Worm (Caenorhabditis elegans) whole organism, L1 larva: ENCODE results near the gene F35A5.1.
A peak's percentile ranks its signal among the peaks of the same experiment; 100 is the strongest.

ENCODE experiments used
- C16A3.4 ChIP-seq: fragments of 150-350 bp; optimal IDR thresholded peaks from 2 replicates; lab custom pipeline; 2014; ENCODE audit warnings: missing biosample characterization, missing genetic modification characterization
- C34B4.2 ChIP-seq: sonication (generic microtip); optimal IDR thresholded peaks from 2 replicates; lab custom pipeline; 2017; ENCODE audit warnings: mild to moderate bottlenecking, missing genetic modification characterization, missing compliant biosample characterization
- ceh-82 ChIP-seq, 3 experiments: fragments of 150-350 bp in 1 of 3; sonication (generic microtip) in 2 of 3; optimal IDR thresholded peaks; 2 replicates each; lab custom pipeline; 2014 to 2017; ENCODE audit warnings: missing biosample characterization in 3 of 3, missing genetic modification characterization in 3 of 3
- ceh-90 ChIP-seq: sonication (generic microtip); optimal IDR thresholded peaks from 2 replicates; lab custom pipeline; 2016; ENCODE audit warnings: missing genetic modification characterization, missing compliant biosample characterization
- dpl-1 ChIP-seq, 3 experiments: fragments of 150-350 bp in 2 of 3; sonication (generic microtip) in 1 of 3; optimal IDR thresholded peaks; 2 replicates each; lab custom pipeline; 2014 to 2017; ENCODE audit warnings: missing biosample characterization in 3 of 3, missing genetic modification characterization in 3 of 3, missing genetic modification reagents in 3 of 3
- dsc-1 ChIP-seq: sonication (generic microtip); optimal IDR thresholded peaks from 2 replicates; lab custom pipeline; 2016; ENCODE audit warnings: mild to moderate bottlenecking, missing genetic modification characterization, missing compliant biosample characterization
- efl-1 ChIP-seq, 4 experiments: fragments of 150-350 bp; optimal IDR thresholded peaks in 3 of 4; peaks in 1 of 4; 1 replicate in 1 of 4; 2 replicates in 3 of 4; lab custom pipeline; 2014; ENCODE audit warnings: missing biosample characterization in 2 of 4, missing genetic modification characterization in 2 of 4, missing genetic modification reagents in 2 of 4
- efl-3 ChIP-seq: fragments of 200-800 bp; sonication (Bioruptor generic); optimal IDR thresholded peaks from 2 replicates; lab custom pipeline; 2018; ENCODE audit warnings: mild to moderate bottlenecking, missing genetic modification characterization, missing compliant biosample characterization
- egl-13 ChIP-seq: sonication (generic microtip); optimal IDR thresholded peaks from 2 replicates; lab custom pipeline; 2016; ENCODE audit warnings: missing genotype, missing genetic modification reagents, missing genetic modification characterization, missing compliant biosample characterization
- fkh-10 ChIP-seq: sonication (generic microtip); optimal IDR thresholded peaks from 2 replicates; lab custom pipeline; 2017; ENCODE audit warnings: missing biosample characterization, missing genetic modification reagents, missing genetic modification characterization
- jun-1 ChIP-seq: fragments of 150-350 bp; optimal IDR thresholded peaks from 2 replicates; lab custom pipeline; 2014; ENCODE audit warnings: missing biosample characterization, missing genetic modification reagents, missing genetic modification characterization
- lin-14 ChIP-seq: fragments of 200-800 bp; sonication (Bioruptor generic); optimal IDR thresholded peaks from 2 replicates; lab custom pipeline; 2018; ENCODE audit warnings: mild to moderate bottlenecking, missing genetic modification characterization, moderate library complexity, missing compliant biosample characterization
- lin-15B ChIP-seq: fragments of 150-350 bp; sonication (generic microtip); optimal IDR thresholded peaks from 3 replicates; lab custom pipeline; 2014; ENCODE audit warnings: missing biosample characterization, missing genetic modification characterization
- lin-39 ChIP-seq: fragments of 150-350 bp; optimal IDR thresholded peaks from 2 replicates; lab custom pipeline; 2014; ENCODE audit warnings: missing biosample characterization, missing genetic modification reagents, missing genetic modification characterization
- lir-3 ChIP-seq: sonication (generic microtip); optimal IDR thresholded peaks from 2 replicates; lab custom pipeline; 2016; ENCODE audit warnings: mild to moderate bottlenecking, missing genetic modification characterization, moderate library complexity, missing compliant biosample characterization; ENCODE audit not compliant: poor library complexity
- mab-9 ChIP-seq: fragments of 200-800 bp; sonication (Bioruptor generic); IDR thresholded peaks from 2 replicates; pipeline ENCODE4 v1.3.6; 2022; ENCODE audit warnings: missing genetic modification reagents, missing genetic modification characterization, missing compliant biosample characterization
- mep-1 ChIP-seq: fragments of 150-350 bp; optimal IDR thresholded peaks from 2 replicates; lab custom pipeline; 2014; ENCODE audit warnings: missing biosample characterization, missing genetic modification characterization
- nhr-237 ChIP-seq: fragments of 150-350 bp; optimal IDR thresholded peaks from 2 replicates; lab custom pipeline; 2014; ENCODE audit warnings: missing biosample characterization, missing genetic modification characterization
- nhr-28 ChIP-seq: fragments of 150-350 bp; optimal IDR thresholded peaks from 2 replicates; lab custom pipeline; 2014; ENCODE audit warnings: missing biosample characterization, missing genetic modification characterization
- nhr-47 ChIP-seq: sonication (generic microtip); optimal IDR thresholded peaks from 2 replicates; lab custom pipeline; 2016; ENCODE audit warnings: mild to moderate bottlenecking, missing genetic modification characterization, moderate library complexity, missing compliant biosample characterization
- nhr-77 ChIP-seq: fragments of 150-350 bp; optimal IDR thresholded peaks from 2 replicates; lab custom pipeline; 2014; ENCODE audit warnings: missing biosample characterization, missing genetic modification characterization
- nhr-84 ChIP-seq: sonication (generic microtip); optimal IDR thresholded peaks from 2 replicates; lab custom pipeline; 2017; ENCODE audit warnings: missing biosample characterization, missing genetic modification characterization
- nhr-85 ChIP-seq: sonication (generic microtip); peaks from one replicate; lab custom pipeline; 2016; ENCODE audit warnings: missing genetic modification characterization, inconsistent platforms, missing compliant biosample characterization
- nhr-90 ChIP-seq: sonication (generic microtip); optimal IDR thresholded peaks from 2 replicates; lab custom pipeline; 2016; ENCODE audit warnings: mild to moderate bottlenecking, missing genetic modification characterization, missing compliant biosample characterization; ENCODE audit not compliant: poor library complexity
- pqm-1 ChIP-seq: sonication (generic microtip); optimal IDR thresholded peaks from 3 replicates; lab custom pipeline; 2017; ENCODE audit warnings: missing biosample characterization, missing genetic modification characterization
- rnt-1 ChIP-seq: sonication (generic microtip); optimal IDR thresholded peaks from 2 replicates; lab custom pipeline; 2016; ENCODE audit warnings: mild to moderate bottlenecking, missing genetic modification characterization, moderate library complexity, missing compliant biosample characterization
- snpc-4 ChIP-seq: fragments of 150-350 bp; optimal IDR thresholded peaks from 2 replicates; lab custom pipeline; 2014; ENCODE audit warnings: missing biosample characterization, missing genetic modification characterization
- snu-23 ChIP-seq: sonication (generic microtip); optimal IDR thresholded peaks from 2 replicates; lab custom pipeline; 2016; ENCODE audit warnings: missing genetic modification characterization, missing compliant biosample characterization
- sox-4 ChIP-seq: sonication (generic microtip); optimal IDR thresholded peaks from 2 replicates; lab custom pipeline; 2016; ENCODE audit warnings: missing genetic modification characterization, missing compliant biosample characterization
- sup-37 ChIP-seq: fragments of 200-800 bp; sonication (Bioruptor generic); optimal IDR thresholded peaks from 2 replicates; lab custom pipeline; 2018; ENCODE audit warnings: mild to moderate bottlenecking, missing genetic modification characterization, missing compliant biosample characterization
- swsn-7 ChIP-seq: sonication (generic microtip); optimal IDR thresholded peaks from 2 replicates; lab custom pipeline; 2016; ENCODE audit warnings: missing genetic modification characterization, missing compliant biosample characterization
- tbx-2 ChIP-seq: sonication (generic microtip); optimal IDR thresholded peaks from 2 replicates; lab custom pipeline; 2016; ENCODE audit warnings: missing genetic modification characterization, missing compliant biosample characterization
- unc-130 ChIP-seq: fragments of 150-350 bp; optimal IDR thresholded peaks from 2 replicates; lab custom pipeline; 2017; ENCODE audit warnings: missing biosample characterization, missing genetic modification characterization, inconsistent platforms
- unc-30 ChIP-seq: sonication (generic microtip); optimal IDR thresholded peaks from 2 replicates; lab custom pipeline; 2017; ENCODE audit warnings: missing biosample characterization, missing genetic modification characterization
- vab-15 ChIP-seq: sonication (generic microtip); optimal IDR thresholded peaks from 2 replicates; lab custom pipeline; 2017; ENCODE audit warnings: missing genotype, mild to moderate bottlenecking, missing genetic modification characterization, missing compliant biosample characterization
- zag-1 ChIP-seq: fragments of 150-350 bp; optimal IDR thresholded peaks from 2 replicates; lab custom pipeline; 2014; ENCODE audit warnings: missing biosample characterization, missing genetic modification characterization
- ztf-4 ChIP-seq: fragments of 150-350 bp; optimal IDR thresholded peaks from 2 replicates; lab custom pipeline; 2014; ENCODE audit warnings: missing biosample characterization, missing genetic modification characterization

The F35A5.1 gene

ce11 chrX:3797882-3798281 is 9.4 kb upstream of the F35A5.1 start, which contains the start of gene abu-10:
Gene abu-10, plus strand, starts transcription at chrX:3798182.
- TF ChIP-seq lin-15B (tag; lab: Kevin White, UChicago), result no peak
- no peak for TF ChIP-seq fkh-10 (GFP tag; lab: Kevin White, UChicago)
- TF ChIP-seq C34B4.2 (tag; lab: Kevin White, UChicago), result no peak
- TF ChIP-seq nhr-28 (tag; lab: Kevin White, UChicago), result no peak
- TF ChIP-seq sup-37 (GFP tag; lab: Kevin White, UChicago), result no peak
- TF ChIP-seq snpc-4, result no peak
- TF ChIP-seq nhr-85 (tag; lab: Kevin White, UChicago), result no peak
- no peak for TF ChIP-seq nhr-77
- no peak for TF ChIP-seq nhr-90 (tag; lab: Kevin White, UChicago)
- no peak for TF ChIP-seq ceh-90 (tag; lab: Kevin White, UChicago)
- TF ChIP-seq ceh-82 (tag; optimal IDR thresholded peaks at IDR 0.05; lab: Kevin White, UChicago), result no peak
- TF ChIP-seq lir-3 (tag; lab: Kevin White, UChicago), result no peak
- TF ChIP-seq mab-9 (GFP tag; lab: Robert Waterston, UW), result no peak
- no peak for TF ChIP-seq nhr-84 (tag; lab: Kevin White, UChicago)

ce11 chrX:3798288-3798687 is 9.0 kb upstream of the F35A5.1 start:
- TF ChIP-seq sup-37 (GFP tag; lab: Kevin White, UChicago) (no peak), C16A3.4 (tag; lab: Kevin White, UChicago) (no peak), lin-39 (tag; lab: Kevin White, UChicago) (no peak), sox-4 (no peak), tbx-2 (tag; lab: Kevin White, UChicago) (no peak), nhr-237 (tag; lab: Kevin White, UChicago) (no peak), snu-23 (GFP tag; lab: Kevin White, UChicago) (no peak), nhr-47 (tag; lab: Kevin White, UChicago) (no peak), zag-1 (tag; lab: Kevin White, UChicago) (no peak), pqm-1 (no peak), lin-14 (GFP tag; lab: Kevin White, UChicago) (no peak), dpl-1 (GFP tag; optimal IDR thresholded peaks at IDR 0.05; lab: Kevin White, UChicago) (no peak)

DNA sequence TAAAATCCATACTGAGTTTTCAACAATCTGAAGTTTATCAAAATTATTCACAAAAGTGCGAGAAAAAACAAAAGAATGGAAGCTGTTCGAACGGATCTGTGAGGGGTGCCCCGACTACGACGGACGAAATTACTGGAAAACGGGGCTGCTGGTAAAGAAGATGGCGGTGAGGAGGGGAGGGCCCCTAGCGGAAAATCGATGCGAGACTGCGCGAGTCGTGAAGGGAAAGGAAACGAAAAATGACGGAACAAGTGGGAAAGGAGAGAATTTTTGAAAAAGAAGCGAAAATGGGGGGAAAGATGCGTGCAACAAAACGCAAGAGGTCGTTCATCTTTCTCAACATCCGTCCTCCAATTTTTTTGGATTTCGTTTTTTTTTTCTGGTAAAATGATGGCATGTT is 4.5 kb upstream of the F35A5.1 start:
- no peak for TF ChIP-seq ztf-4 (tag; lab: Kevin White, UChicago)
- peak; percentile 61 for TF ChIP-seq lin-14 (GFP tag; lab: Kevin White, UChicago)
- peak; percentile 69 for TF ChIP-seq fkh-10 (GFP tag; lab: Kevin White, UChicago)
- TF ChIP-seq unc-130 (tag; lab: Kevin White, UChicago), result no peak
- no peak for TF ChIP-seq dsc-1 (tag; lab: Kevin White, UChicago)
- TF ChIP-seq unc-30, result no peak
- TF ChIP-seq mep-1 (tag; lab: Kevin White, UChicago), result no peak
- TF ChIP-seq efl-1 (optimal IDR thresholded peaks at IDR 0.05; lab: Kevin White, UChicago), result no peak
- TF ChIP-seq efl-1 (GFP tag; optimal IDR thresholded peaks at IDR 0.05 in 1 of 2; lab: Kevin White, UChicago), result no peak
- TF ChIP-seq swsn-7 (tag; lab: Kevin White, UChicago), result no peak
- TF ChIP-seq sup-37 (GFP tag; lab: Kevin White, UChicago), result no peak
- TF ChIP-seq efl-3 (GFP tag; lab: Kevin White, UChicago), result no peak
- peak; percentile 35 for TF ChIP-seq egl-13 (tag; lab: Kevin White, UChicago)
- TF ChIP-seq ceh-82 (tag; optimal IDR thresholded peaks at IDR 0.05; lab: Kevin White, UChicago), result peak in 2 of 3 experiments; percentile 14 to 48
- TF ChIP-seq C34B4.2 (tag; lab: Kevin White, UChicago), result no peak
- no peak for TF ChIP-seq lir-3 (tag; lab: Kevin White, UChicago)
- no peak for TF ChIP-seq vab-15 (tag; lab: Kevin White, UChicago)
- no peak for TF ChIP-seq rnt-1 (tag; lab: Kevin White, UChicago)
- TF ChIP-seq nhr-84 (tag; lab: Kevin White, UChicago), result no peak
- no peak for TF ChIP-seq nhr-47 (tag; lab: Kevin White, UChicago)
- no peak for TF ChIP-seq jun-1 (tag; lab: Kevin White, UChicago)
- TF ChIP-seq, all 84 proteins: peak for 4
